Fruit fly (Drosophila melanogaster) whole organism, embryonic: ENCODE measurements around the gene Sgp.
A peak's percentile ranks its signal among the peaks of the same experiment; 100 is the strongest.

Source experiments
- Blimp-1 ChIP-seq: fragments of 200-800 bp; sonication (Bioruptor generic); optimal IDR thresholded peaks from 3 replicates; lab custom pipeline; 2018; ENCODE audit warnings: missing biosample characterization, missing genetic modification characterization, mild to moderate bottlenecking, moderate library complexity, missing genetic modification reagents
- BtbVII ChIP-seq: fragments of 200-800 bp; sonication (Bioruptor generic); optimal IDR thresholded peaks from 3 replicates; lab custom pipeline; 2017; ENCODE audit warnings: missing biosample characterization, mild to moderate bottlenecking, missing genetic modification characterization
- CG11695 ChIP-seq: fragments of 200-800 bp; sonication (Bioruptor generic); IDR thresholded peaks from 3 replicates; pipeline ENCODE4 v1.3.6; 2022; ENCODE audit warnings: missing biosample characterization, missing genetic modification characterization
- CG13123 ChIP-seq: fragments of 200-800 bp; sonication (Bioruptor generic); optimal IDR thresholded peaks from 2 replicates; lab custom pipeline; 2016; ENCODE audit warnings: missing biosample characterization, missing genetic modification characterization
- CG1529 ChIP-seq: fragments of 200-800 bp; sonication (Bioruptor generic); optimal IDR thresholded peaks from 3 replicates; lab custom pipeline; 2018; ENCODE audit warnings: missing biosample characterization, missing genetic modification characterization
- CG15514 ChIP-seq: fragments of 200-800 bp; sonication (Bioruptor generic); optimal IDR thresholded peaks from 3 replicates; lab custom pipeline; 2017; ENCODE audit warnings: missing biosample characterization, missing genetic modification characterization, mild to moderate bottlenecking, moderate library complexity, missing genetic modification reagents
- CG17802 ChIP-seq: fragments of 200-800 bp; sonication (Bioruptor generic); optimal IDR thresholded peaks from 2 replicates; lab custom pipeline; 2018; ENCODE audit warnings: missing biosample characterization, mild to moderate bottlenecking, missing genetic modification characterization, moderate library complexity
- CG2199 ChIP-seq: fragments of 200-800 bp; sonication (Bioruptor generic); IDR thresholded peaks from 3 replicates; pipeline ENCODE4 v1.3.6; 2022; ENCODE audit warnings: missing biosample characterization, missing genetic modification characterization
- CG31441 ChIP-seq: fragments of 200-800 bp; sonication (Bioruptor generic); IDR thresholded peaks from 2 replicates; pipeline ENCODE4 v1.3.6; 2022; ENCODE audit warnings: missing biosample characterization, missing genetic modification characterization
- CG3407 ChIP-seq: fragments of 200-800 bp; sonication (Bioruptor generic); optimal IDR thresholded peaks from 2 replicates; lab custom pipeline; 2018; ENCODE audit warnings: missing biosample characterization, mild to moderate bottlenecking, missing genetic modification characterization
- CG34422 ChIP-seq: fragments of 200-800 bp; sonication (Bioruptor generic); IDR thresholded peaks from 3 replicates; pipeline ENCODE4 v1.3.6; 2022; ENCODE audit warnings: missing biosample characterization, missing genetic modification characterization
- CG6689 ChIP-seq: fragments of 200-800 bp; sonication (Bioruptor generic); IDR thresholded peaks from 2 replicates; pipeline ENCODE4 v1.3.6; 2022; ENCODE audit warnings: missing biosample characterization, missing genetic modification characterization
- CG7556 ChIP-seq: fragments of 200-800 bp; sonication (Bioruptor generic); optimal IDR thresholded peaks from 2 replicates; lab custom pipeline; 2017; ENCODE audit warnings: missing biosample characterization, mild to moderate bottlenecking, missing genetic modification characterization
- CG8089 ChIP-seq: fragments of 200-800 bp; sonication (Bioruptor generic); optimal IDR thresholded peaks from 3 replicates; lab custom pipeline; 2016; ENCODE audit warnings: missing biosample characterization, missing genetic modification characterization
- CG9437 ChIP-seq: fragments of 200-800 bp; sonication (Bioruptor generic); optimal IDR thresholded peaks from 2 replicates; lab custom pipeline; 2018; ENCODE audit warnings: missing biosample characterization, mild to moderate bottlenecking, missing genetic modification characterization
- CG9609 ChIP-seq: fragments of 200-800 bp; sonication (Bioruptor generic); optimal IDR thresholded peaks from 3 replicates; lab custom pipeline; 2016; ENCODE audit warnings: missing biosample characterization, missing genetic modification characterization
- CG9797 ChIP-seq: fragments of 200-800 bp; sonication (Bioruptor generic); optimal IDR thresholded peaks from 3 replicates; lab custom pipeline; 2018; ENCODE audit warnings: missing biosample characterization, mild to moderate bottlenecking, missing genetic modification characterization
- CG9817 ChIP-seq: fragments of 200-800 bp; sonication (Bioruptor generic); optimal IDR thresholded peaks from 2 replicates; lab custom pipeline; 2018; ENCODE audit warnings: missing biosample characterization, mild to moderate bottlenecking, missing genetic modification characterization, moderate library complexity
- CkIIα-i1 ChIP-seq: fragments of 200-800 bp; sonication (Bioruptor generic); IDR thresholded peaks from 2 replicates; pipeline ENCODE4 v1.3.6; 2022; ENCODE audit warnings: missing biosample characterization, missing genetic modification characterization
- Deaf1 ChIP-seq: fragments of 200-800 bp; optimal IDR thresholded peaks from 3 replicates; lab custom pipeline; 2019; ENCODE audit warnings: missing biosample characterization, mild to moderate bottlenecking, missing genetic modification characterization, moderate library complexity
- Dek ChIP-seq: fragments of 200-800 bp; sonication (Bioruptor generic); optimal IDR thresholded peaks from 3 replicates; lab custom pipeline; 2019; ENCODE audit warnings: missing biosample characterization, mild to moderate bottlenecking, missing genetic modification characterization, moderate library complexity
- Dfd ChIP-seq, 2 experiments: fragments of >200 bp; optimal IDR thresholded peaks; 2 replicates each; lab custom pipeline; 2017; ENCODE audit warnings: missing biosample characterization in 2 of 2, missing genetic modification characterization in 2 of 2
- Hr3 ChIP-seq: fragments of 200-800 bp; sonication (Bioruptor generic); optimal IDR thresholded peaks from 3 replicates; lab custom pipeline; 2016; ENCODE audit warnings: missing biosample characterization, missing genetic modification characterization
- Lhr ChIP-seq: fragments of 200-800 bp; sonication (Bioruptor generic); optimal IDR thresholded peaks from 3 replicates; lab custom pipeline; 2017; ENCODE audit warnings: mild to moderate bottlenecking, missing biosample characterization, missing genetic modification reagents, missing genetic modification characterization
- Myb ChIP-seq: fragments of 200-800 bp; sonication (Bioruptor generic); optimal IDR thresholded peaks from 2 replicates; lab custom pipeline; 2016; ENCODE audit warnings: missing biosample characterization, missing genetic modification characterization
- NC2β ChIP-seq: fragments of 200-800 bp; sonication (Bioruptor generic); optimal IDR thresholded peaks from 2 replicates; lab custom pipeline; 2016; ENCODE audit warnings: missing biosample characterization, missing genetic modification characterization
- Nf-YB ChIP-seq: fragments of 200-800 bp; sonication (Bioruptor generic); optimal IDR thresholded peaks from 3 replicates; lab custom pipeline; 2019; ENCODE audit warnings: missing biosample characterization, mild to moderate bottlenecking, missing genetic modification characterization, moderate library complexity
- Pdp1 ChIP-seq, 2 experiments: fragments of 200-800 bp; sonication (Bioruptor generic); optimal IDR thresholded peaks; 3 replicates each; lab custom pipeline; 2016; ENCODE audit warnings: missing biosample characterization in 2 of 2, missing genetic modification characterization in 2 of 2, mild to moderate bottlenecking in 1 of 2, moderate library complexity in 1 of 2
- Side ChIP-seq: fragments of 200-800 bp; sonication (Bioruptor generic); optimal IDR thresholded peaks from 2 replicates; lab custom pipeline; 2016; ENCODE audit warnings: missing biosample characterization, missing genetic modification characterization
- Sry-δ ChIP-seq: fragments of 200-800 bp; sonication (Bioruptor generic); optimal IDR thresholded peaks from 2 replicates; lab custom pipeline; 2016; ENCODE audit warnings: missing biosample characterization, missing genetic modification characterization
- Ssrp ChIP-seq: fragments of 200-800 bp; sonication (Bioruptor generic); optimal IDR thresholded peaks from 2 replicates; lab custom pipeline; 2018; ENCODE audit warnings: missing biosample characterization, mild to moderate bottlenecking, missing genetic modification characterization, moderate library complexity
- az2 ChIP-seq: fragments of 200-800 bp; sonication (Bioruptor generic); optimal IDR thresholded peaks from 3 replicates; lab custom pipeline; 2016; ENCODE audit warnings: missing biosample characterization, missing genetic modification characterization
- cato ChIP-seq: fragments of 200-800 bp; sonication (Bioruptor generic); optimal IDR thresholded peaks from 2 replicates; lab custom pipeline; 2016; ENCODE audit warnings: missing biosample characterization, missing genetic modification characterization, borderline replicate concordance
- dpn ChIP-seq, 2 experiments: fragments of 200-800 bp; sonication (Bioruptor generic); optimal IDR thresholded peaks; 3 replicates each; lab custom pipeline; 2016; ENCODE audit warnings: missing biosample characterization in 2 of 2, missing genetic modification characterization in 2 of 2
- en ChIP-seq: fragments of 200-800 bp; sonication (Bioruptor generic); optimal IDR thresholded peaks from 2 replicates; lab custom pipeline; 2016; ENCODE audit warnings: missing biosample characterization, missing genetic modification characterization
- ewg ChIP-seq: fragments of 200-800 bp; sonication (Bioruptor generic); optimal IDR thresholded peaks from 3 replicates; lab custom pipeline; 2017; ENCODE audit warnings: mild to moderate bottlenecking, missing biosample characterization, missing genetic modification reagents, missing genetic modification characterization
- fd102C ChIP-seq: fragments of 200-800 bp; sonication (Bioruptor generic); optimal IDR thresholded peaks from 2 replicates; lab custom pipeline; 2018; ENCODE audit warnings: missing biosample characterization, mild to moderate bottlenecking, missing genetic modification characterization, moderate library complexity
- gsb ChIP-seq: fragments of 200-800 bp; sonication (Bioruptor generic); IDR thresholded peaks from 2 replicates; pipeline ENCODE4 v1.3.6; 2022; ENCODE audit warnings: missing biosample characterization, missing genetic modification characterization
- her ChIP-seq: fragments of 200-800 bp; sonication (Bioruptor generic); optimal IDR thresholded peaks from 2 replicates; lab custom pipeline; 2016; ENCODE audit warnings: missing biosample characterization, missing genetic modification characterization
- lmd ChIP-seq: fragments of 200-800 bp; sonication (Bioruptor generic); IDR thresholded peaks from 2 replicates; pipeline ENCODE4 v1.3.6; 2022; ENCODE audit warnings: missing biosample characterization, missing genetic modification characterization
- repo ChIP-seq: fragments of 200-800 bp; sonication (Bioruptor generic); optimal IDR thresholded peaks from 2 replicates; lab custom pipeline; 2016; ENCODE audit warnings: missing biosample characterization, missing genetic modification characterization
- salm ChIP-seq: fragments of 200-800 bp; sonication (Bioruptor generic); optimal IDR thresholded peaks from 2 replicates; lab custom pipeline; 2018; ENCODE audit warnings: missing biosample characterization, mild to moderate bottlenecking, missing genetic modification characterization
- sc ChIP-seq, 3 experiments: fragments of >200 bp in 2 of 3; fragments of 200-800 bp in 1 of 3; sonication (Bioruptor generic) in 1 of 3; optimal IDR thresholded peaks; 2 replicates in 2 of 3; 3 replicates in 1 of 3; lab custom pipeline; 2017; ENCODE audit warnings: mild to moderate bottlenecking in 1 of 3, missing biosample characterization in 1 of 3, missing genetic modification characterization in 1 of 3, missing genetic modification reagents in 1 of 3
- schlank ChIP-seq: fragments of 200-800 bp; sonication (Bioruptor generic); optimal IDR thresholded peaks from 2 replicates; lab custom pipeline; 2018; ENCODE audit warnings: missing biosample characterization, mild to moderate bottlenecking, missing genetic modification characterization
- sens ChIP-seq: fragments of 200-800 bp; sonication (Bioruptor generic); peaks from one replicate; lab custom pipeline; 2016; ENCODE audit warnings: missing biosample characterization, missing genetic modification characterization
- sisA ChIP-seq: fragments of 200-800 bp; sonication (Bioruptor generic); IDR thresholded peaks from 2 replicates; pipeline ENCODE4 v1.3.6; 2022; ENCODE audit warnings: missing biosample characterization, missing genetic modification characterization
- sqz ChIP-seq: fragments of 200-800 bp; sonication (Bioruptor generic); optimal IDR thresholded peaks from 3 replicates; lab custom pipeline; 2018; ENCODE audit warnings: missing biosample characterization, mild to moderate bottlenecking, missing genetic modification characterization
- tna ChIP-seq: fragments of 200-800 bp; sonication (Bioruptor generic); IDR thresholded peaks from 2 replicates; pipeline ENCODE4 v1.3.6; 2022; ENCODE audit warnings: missing biosample characterization, missing genetic modification characterization; ENCODE audit not compliant: partially characterized antibody

Sgp gene

DNA sequence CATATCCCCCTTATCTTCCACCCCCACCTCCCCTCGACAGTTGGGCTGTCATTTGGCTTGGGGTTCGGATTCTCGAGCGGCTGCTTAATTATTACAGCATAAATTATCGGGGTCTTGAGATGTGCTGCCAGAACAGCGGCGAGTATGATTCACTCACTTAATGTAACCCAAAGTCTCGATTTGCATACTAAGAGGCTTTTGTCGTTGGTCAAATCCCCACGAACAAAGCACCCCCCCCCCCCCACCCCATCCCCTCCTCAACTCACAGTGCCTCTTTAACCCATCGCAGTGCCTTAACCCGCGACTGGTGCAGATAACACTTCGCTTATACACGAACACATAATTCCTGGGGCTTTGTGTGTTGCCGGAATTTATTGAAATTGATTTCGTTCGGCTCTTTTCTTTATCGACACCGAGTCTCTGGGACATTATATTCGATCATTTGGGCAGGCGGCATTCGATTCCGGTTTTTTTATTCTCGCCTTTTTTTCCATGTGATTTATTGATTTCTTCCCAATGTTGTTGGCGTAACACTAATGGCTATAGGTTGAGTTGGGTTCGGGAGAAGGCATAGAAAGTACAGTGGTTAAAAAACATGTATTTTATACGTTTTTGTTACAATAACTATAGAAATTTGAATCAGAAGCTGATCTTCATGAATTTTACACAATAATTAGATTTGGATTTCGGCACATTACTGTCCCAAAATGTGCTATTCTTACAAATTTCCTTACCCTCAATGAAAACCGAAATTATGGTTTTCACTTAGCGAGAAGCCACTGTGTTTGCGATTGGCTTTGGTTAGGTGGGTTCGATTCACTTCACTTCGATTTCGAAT lies 34.5 kb downstream of the Sgp start (continued):
- TF ChIP-seq tna (GFP tag; lab: Robert Waterston, UW): no peak
- peak; percentile 40; the same call in 1 of the 2 replicates for TF ChIP-seq CG31441 (GFP tag; lab: Robert Waterston, UW)
- peak; percentile 17 for TF ChIP-seq CG13123 (GFP tag; lab: Kevin White, UChicago)
- TF ChIP-seq Side (GFP tag; lab: Kevin White, UChicago): peak; percentile 51
- TF ChIP-seq CG8089 (GFP tag; lab: Kevin White, UChicago): no peak
- TF ChIP-seq CG17802 (tag; lab: Kevin White, UChicago): no peak
- TF ChIP-seq CkIIα-i1 (GFP tag; lab: Robert Waterston, UW): no peak
- TF ChIP-seq CG2199: peak; percentile 73; the same call in 2 of the 3 replicates
- TF ChIP-seq CG9609 (GFP tag; lab: Kevin White, UChicago): peak; percentile 28
- TF ChIP-seq CG11695: peak; percentile 47; the same call in 1 of the 3 replicates
- TF ChIP-seq her (GFP tag; lab: Kevin White, UChicago): peak; percentile 45
- TF ChIP-seq Dfd (GFP tag; optimal IDR thresholded peaks at IDR 0.05; lab: Kevin White, UChicago): no peak
- no peak for TF ChIP-seq Hr3 (GFP tag; lab: Kevin White, UChicago)
- no peak for TF ChIP-seq sc (optimal IDR thresholded peaks at IDR 0.05; lab: Kevin White, UChicago)
- TF ChIP-seq sc (GFP tag; optimal IDR thresholded peaks at IDR 0.05; lab: Kevin White, UChicago): peak; percentile 47
- TF ChIP-seq Pdp1 (GFP tag; optimal IDR thresholded peaks at IDR 0.05; lab: Kevin White, UChicago): peak; percentile 29 to 49
- peak; percentile 39 for TF ChIP-seq ewg (GFP tag; lab: Kevin White, UChicago)
- TF ChIP-seq Lhr (GFP tag; lab: Kevin White, UChicago): peak; percentile 11
- no peak for TF ChIP-seq CG9437 (GFP tag; lab: Kevin White, UChicago)
- TF ChIP-seq Ssrp (tag; lab: Kevin White, UChicago): peak; percentile 43
- TF ChIP-seq az2 (GFP tag; lab: Kevin White, UChicago): peak; percentile 72
- TF ChIP-seq NC2β (GFP tag; lab: Kevin White, UChicago): no peak
- peak; percentile 3; the same call in 1 of the 2 replicates for TF ChIP-seq CG6689 (GFP tag; lab: Robert Waterston, UW)
- no peak for TF ChIP-seq CG9797 (GFP tag; lab: Kevin White, UChicago)
- no peak for TF ChIP-seq CG3407
- TF ChIP-seq dpn (GFP tag; optimal IDR thresholded peaks at IDR 0.05; lab: Kevin White, UChicago): peak in 1 of 2 experiments; percentile 31
- peak; percentile 19 for TF ChIP-seq en (GFP tag; lab: Kevin White, UChicago)
- peak; percentile 94 for TF ChIP-seq sens (GFP tag; lab: Kevin White, UChicago)
- peak; percentile 88 for TF ChIP-seq Blimp-1 (GFP tag; lab: Kevin White, UChicago)
- TF ChIP-seq salm (tag; lab: Kevin White, UChicago): no peak
- peak; percentile 32 for TF ChIP-seq Myb (GFP tag; lab: Kevin White, UChicago)
- no peak for TF ChIP-seq fd102C (GFP tag; lab: Kevin White, UChicago)
- no peak for TF ChIP-seq schlank (tag; lab: Kevin White, UChicago)
- TF ChIP-seq sisA (GFP tag; lab: Robert Waterston, UW): no peak
- peak; percentile 71 for TF ChIP-seq Deaf1 (tag; lab: Kevin White, UChicago)
- no peak for TF ChIP-seq repo (GFP tag; lab: Kevin White, UChicago)
- peak; percentile 62 for TF ChIP-seq sqz
- TF ChIP-seq Dek (tag; lab: Kevin White, UChicago): no peak
- TF ChIP-seq Nf-YB (GFP tag; lab: Kevin White, UChicago): peak; percentile 13
- TF ChIP-seq BtbVII (GFP tag; lab: Kevin White, UChicago): peak; percentile 19
- peak; percentile 3 for TF ChIP-seq Sry-δ (GFP tag; lab: Kevin White, UChicago)
- TF ChIP-seq cato: no peak
- TF ChIP-seq lmd: peak; percentile 36; the same call in 1 of the 2 replicates
- TF ChIP-seq CG15514 (GFP tag; lab: Kevin White, UChicago): no peak
- TF ChIP-seq CG1529 (GFP tag; lab: Kevin White, UChicago): peak; percentile 15
- TF ChIP-seq CG7556 (GFP tag; lab: Kevin White, UChicago): peak; percentile 61
- TF ChIP-seq CG9817 (tag; lab: Kevin White, UChicago): peak; percentile 30
- TF ChIP-seq gsb (GFP tag; lab: Robert Waterston, UW): no peak
- TF ChIP-seq CG34422 (GFP tag; lab: Robert Waterston, UW): no peak
